Worm (Caenorhabditis elegans) whole organism, L4 larva: ENCODE results near the gene tre-5.

ENCODE experiments used
- dve-1 ChIP-seq: sonication (generic microtip); optimal IDR thresholded peaks from 2 replicates; lab custom pipeline; 2017; ENCODE audit warnings: antibody characterized with exemption, mild to moderate bottlenecking, missing genetic modification characterization, missing compliant biosample characterization; ENCODE audit not compliant: insufficient read depth
- lin-13 ChIP-seq: fragments of 150-350 bp; optimal IDR thresholded peaks from 2 replicates; lab custom pipeline; 2014; ENCODE audit warnings: missing biosample characterization, missing genetic modification reagents, missing genetic modification characterization
- lin-39 ChIP-seq: fragments of 150-350 bp; optimal IDR thresholded peaks from 2 replicates; lab custom pipeline; 2014; ENCODE audit warnings: missing biosample characterization, missing genetic modification reagents, missing genetic modification characterization
- nhr-77 ChIP-seq: fragments of 150-350 bp; optimal IDR thresholded peaks from 2 replicates; lab custom pipeline; 2014; ENCODE audit warnings: missing biosample characterization, missing genetic modification characterization
- spr-3 ChIP-seq: fragments of 200-800 bp; sonication (Bioruptor generic); optimal IDR thresholded peaks from 2 replicates; lab custom pipeline; 2018; ENCODE audit warnings: mild to moderate bottlenecking, missing genetic modification characterization, missing compliant biosample characterization
- unc-130 ChIP-seq: sonication (generic microtip); optimal IDR thresholded peaks from 2 replicates; lab custom pipeline; 2016; ENCODE audit warnings: missing genetic modification reagents, missing genetic modification characterization, missing compliant biosample characterization

DNA sequence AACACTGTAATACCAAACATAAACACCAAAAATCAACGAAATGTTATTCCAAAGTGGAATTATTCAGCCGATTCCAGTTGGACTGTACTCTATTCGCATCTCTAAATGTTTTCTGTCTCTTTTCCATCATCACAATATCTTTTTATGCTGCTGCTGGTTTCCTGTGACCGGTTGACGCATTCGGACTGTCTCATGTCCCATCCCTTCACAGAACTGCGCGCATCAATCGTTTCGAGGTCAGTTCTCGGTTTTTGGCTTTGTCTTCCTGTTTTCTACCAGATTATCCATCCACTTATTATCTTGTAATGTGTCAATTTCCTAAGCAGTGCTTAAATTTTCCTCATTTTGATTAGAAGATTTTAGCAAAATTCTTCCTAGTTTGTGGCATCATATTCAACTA lies 4.9 kb upstream of the tre-5 start:
- TF ChIP-seq unc-130 (GFP tag; lab: Kevin White, UChicago) (no peak), lin-39 (tag; lab: Kevin White, UChicago) (no peak), lin-13 (GFP tag; lab: Kevin White, UChicago) (no peak), dve-1 (no peak), spr-3 (GFP tag; lab: Kevin White, UChicago) (no peak), nhr-77 (tag; lab: Kevin White, UChicago) (no peak)
